Worm (Caenorhabditis elegans): ENCODE data around the gene C28A5.2.

ce11 chrIII:4407144-4407543 is 32.2 kb downstream of the C28A5.2 start, which contains the start of gene prdx-3:
- no peak for TF ChIP-seq cog-1 (tag; optimal IDR thresholded peaks at IDR 0.05)
- TF ChIP-seq flt-1 (GFP tag; IDR thresholded peaks at IDR 0.05) = no peak
- TF ChIP-seq T22C8.4 (GFP tag; IDR thresholded peaks at IDR 0.05) = no peak
- TF ChIP-seq ztf-29 (GFP tag; IDR thresholded peaks at IDR 0.05) = no peak
- TF ChIP-seq ref-1 (GFP tag; conservative IDR thresholded peaks at IDR 0.05) = no peak
- no peak for TF ChIP-seq ztf-23 (GFP tag; IDR thresholded peaks at IDR 0.05)
- no peak for TF ChIP-seq med-1 (GFP tag; optimal IDR thresholded peaks at IDR 0.05; ENCODE audit: insufficient read depth)
- no peak for TF ChIP-seq tab-1 (GFP tag; IDR thresholded peaks at IDR 0.05)

Data from whole organism, midembryonic.